Worm (Caenorhabditis elegans): ENCODE results near the gene sao-1.

The sao-1 gene

ce11 chrV:13992017-13992416 lies 28.3 kb downstream of the sao-1 start:
- peak; percentile 20; the same call in 1 of the 2 replicates for TF ChIP-seq lin-38 (GFP tag; IDR thresholded peaks at IDR 0.05)

DNA sequence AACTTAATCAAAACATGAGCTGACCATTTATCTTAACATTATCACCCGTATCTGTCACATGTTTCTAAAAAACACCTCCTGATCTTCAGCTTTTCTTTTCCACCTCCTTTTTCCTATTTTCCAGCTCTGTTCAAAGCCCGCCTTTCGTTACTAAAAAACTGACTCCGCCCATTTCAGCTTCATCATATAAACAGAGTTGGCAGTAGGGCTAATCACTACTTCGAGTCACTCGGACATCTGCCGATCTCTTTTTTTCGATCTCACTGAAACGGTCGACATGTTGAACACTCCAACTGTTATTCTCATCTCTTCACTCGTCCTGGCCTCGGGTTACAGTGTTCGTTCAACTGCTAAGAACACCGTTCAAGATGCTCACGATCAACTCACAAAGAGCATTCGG lies 28.8 kb downstream of the sao-1 start, which contains the start of gene droe-4:
TSS of gene droe-4 (plus strand) at position 172 of the 400 bp plus-strand sequence.
- TF ChIP-seq Y75B8A.6 (GFP tag; IDR thresholded peaks at IDR 0.05) (no peak), unc-62 (GFP tag; optimal IDR thresholded peaks at IDR 0.05 in 1 of 2) (peak in 1 of 2 experiments; percentile 56), unc-62 (tag; optimal IDR thresholded peaks at IDR 0.05) (no peak)

DNA sequence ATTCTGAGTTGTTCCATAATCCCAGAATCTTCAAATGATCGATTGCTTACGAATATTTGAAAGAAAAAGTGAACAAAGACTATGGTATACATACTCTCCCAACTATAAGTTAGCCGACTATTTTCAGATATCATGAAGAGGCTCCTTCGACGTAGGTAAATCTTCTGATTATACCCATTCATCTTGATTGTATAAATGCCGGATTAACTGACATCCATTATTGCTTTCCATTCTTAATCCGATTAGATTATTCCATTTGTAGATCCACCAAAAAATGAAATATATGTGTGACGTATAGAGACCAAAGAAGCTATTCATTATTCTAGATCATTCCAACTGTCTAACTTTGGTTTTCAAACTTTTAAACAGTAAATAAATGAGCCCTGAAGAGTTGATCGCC lies 29.8 kb downstream of the sao-1 start:
- TF ChIP-seq lin-39 (tag; optimal IDR thresholded peaks at IDR 0.05), result no peak
- no peak for TF ChIP-seq mep-1 (tag; optimal IDR thresholded peaks at IDR 0.05)
- no peak for TF ChIP-seq unc-39 (tag; optimal IDR thresholded peaks at IDR 0.05)
- TF ChIP-seq mxl-2 (GFP tag; conservative IDR thresholded peaks at IDR 0.05), result no peak
- no peak for TF ChIP-seq F26F4.8 (GFP tag; conservative IDR thresholded peaks at IDR 0.05)
- TF ChIP-seq Y105C5A.15 (GFP tag; IDR thresholded peaks at IDR 0.05), result no peak

ce11 chrV:14001929-14002328 lies 38.2 kb downstream of the sao-1 start:
- no peak for TF ChIP-seq mep-1 (tag; optimal IDR thresholded peaks at IDR 0.05)
- TF ChIP-seq rbr-2 (tag; optimal IDR thresholded peaks at IDR 0.05), result no peak
- no peak for TF ChIP-seq pqm-1 (tag; optimal IDR thresholded peaks at IDR 0.05)
- no peak for TF ChIP-seq T20F7.1 (GFP tag; optimal IDR thresholded peaks at IDR 0.05)
- TF ChIP-seq hif-1 (tag; optimal IDR thresholded peaks at IDR 0.05), result peak in 1 of 2 experiments; percentile 69
- TF ChIP-seq spr-3 (GFP tag; optimal IDR thresholded peaks at IDR 0.05), result no peak
- TF ChIP-seq lin-39 (tag; optimal IDR thresholded peaks at IDR 0.05), result no peak
- TF ChIP-seq aha-1 (tag), result peak; percentile 87

DNA sequence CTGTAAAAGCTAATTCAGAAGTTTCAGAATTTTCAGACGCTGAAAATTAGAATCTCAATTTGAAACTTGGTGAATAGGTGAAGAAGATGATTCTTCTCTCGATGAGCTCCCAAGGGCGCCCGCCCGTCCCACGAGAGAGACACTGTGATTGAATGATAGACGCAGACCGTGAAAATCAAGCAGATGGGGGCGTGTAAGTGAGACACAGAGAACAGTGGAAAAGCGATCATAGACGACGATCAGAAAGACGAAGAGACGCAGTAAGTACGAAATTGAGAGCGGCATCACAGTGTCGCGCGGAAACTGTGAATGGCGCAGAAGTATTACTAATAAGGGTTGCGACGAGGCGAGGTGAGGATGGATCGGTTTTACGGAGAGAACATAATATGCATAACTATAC lies 38.7 kb downstream of the sao-1 start:
- TF ChIP-seq saeg-2 (GFP tag; IDR thresholded peaks at IDR 0.05), result no peak
- TF ChIP-seq sdz-12 (GFP tag; optimal IDR thresholded peaks at IDR 0.05), result no peak
- TF ChIP-seq spr-3 (GFP tag; optimal IDR thresholded peaks at IDR 0.05), result no peak
- TF ChIP-seq zfp-3 (GFP tag; conservative IDR thresholded peaks at IDR 0.05), result no peak
- TF ChIP-seq nhr-41 (GFP tag; IDR thresholded peaks at IDR 0.05), result no peak
- no peak for TF ChIP-seq lim-7 (GFP tag; IDR thresholded peaks at IDR 0.05)
- no peak for TF ChIP-seq unc-39 (tag; optimal IDR thresholded peaks at IDR 0.05)
- no peak for TF ChIP-seq lin-13 (GFP tag; optimal IDR thresholded peaks at IDR 0.05)
- TF ChIP-seq ceh-28 (tag; optimal IDR thresholded peaks at IDR 0.05), result no peak
- TF ChIP-seq dmd-6 (GFP tag; IDR thresholded peaks at IDR 0.05), result no peak
- TF ChIP-seq nhr-28 (tag; optimal IDR thresholded peaks at IDR 0.05), result peak; percentile 11
- no peak for TF ChIP-seq nhr-10 (tag; optimal IDR thresholded peaks at IDR 0.05)
- no peak for TF ChIP-seq mep-1 (tag; optimal IDR thresholded peaks at IDR 0.05)
- TF ChIP-seq hmg-1.1 (GFP tag; IDR thresholded peaks at IDR 0.05), result 0 out of 2 replicates have a peak, but pooled peaks have one; percentile 22
- TF ChIP-seq T20F7.1 (GFP tag; optimal IDR thresholded peaks at IDR 0.05), result no peak
- TF ChIP-seq fos-1 (tag; optimal IDR thresholded peaks at IDR 0.05), result no peak
- TF ChIP-seq hlh-11 (tag; optimal IDR thresholded peaks at IDR 0.05), result peak; percentile 56
- peak; percentile 43 for TF ChIP-seq hlh-30 (tag; optimal IDR thresholded peaks at IDR 0.05; ENCODE audit: insufficient read depth)
- no peak for TF ChIP-seq egl-43 (GFP tag; IDR thresholded peaks at IDR 0.05)
- TF ChIP-seq unc-130 (GFP tag; optimal IDR thresholded peaks at IDR 0.05), result no peak
- peak; percentile 32; the same call in 1 of the 2 replicates for TF ChIP-seq tra-1 (GFP tag; IDR thresholded peaks at IDR 0.05)
- no peak for TF ChIP-seq lin-29 (GFP tag; IDR thresholded peaks at IDR 0.05)
- TF ChIP-seq mxl-3 (GFP tag; optimal IDR thresholded peaks at IDR 0.05), result no peak
- TF ChIP-seq tag-97 (GFP tag; IDR thresholded peaks at IDR 0.05), result no peak
- TF ChIP-seq Y75B8A.6 (GFP tag; IDR thresholded peaks at IDR 0.05), result no peak
- TF ChIP-seq ceh-20 (GFP tag; IDR thresholded peaks at IDR 0.05), result no peak
- TF ChIP-seq zfp-2 (tag; optimal IDR thresholded peaks at IDR 0.05), result no peak
- no peak for TF ChIP-seq Y48G9A.11 (GFP tag; IDR thresholded peaks at IDR 0.05)
- TF ChIP-seq pqm-1 (tag; optimal IDR thresholded peaks at IDR 0.05), result no peak
- TF ChIP-seq R02D3.7 (tag; optimal IDR thresholded peaks at IDR 0.05), result no peak
- no peak for TF ChIP-seq cey-2 (tag; optimal IDR thresholded peaks at IDR 0.05; ENCODE audit: borderline replicate concordance, insufficient read depth)
- no peak for TF ChIP-seq hif-1 (tag; optimal IDR thresholded peaks at IDR 0.05)
- peak; percentile 72 for TF ChIP-seq aha-1 (tag)
- no peak for TF ChIP-seq egl-27 (tag; optimal IDR thresholded peaks at IDR 0.05)
- TF ChIP-seq lin-38 (GFP tag; IDR thresholded peaks at IDR 0.05), result no peak
- TF ChIP-seq D1046.2 (GFP tag; IDR thresholded peaks at IDR 0.05), result no peak

Measured in whole organism, L4 larva.